Worm (Caenorhabditis elegans) whole organism, young adult: ENCODE measurements around the gene pals-30.
A peak's percentile ranks its signal among the peaks of the same experiment; 100 is the strongest.

Source experiments
- C06A6.2 ChIP-seq: fragments of 200-800 bp; sonication (Bioruptor generic); conservative IDR thresholded peaks from 2 replicates; pipeline ENCODE4 v1.3.6; 2022; ENCODE audit warnings: missing genetic modification characterization, missing compliant biosample characterization
- F33H1.4 ChIP-seq: fragments of 200-800 bp; sonication (Bioruptor generic); IDR thresholded peaks from 2 replicates; pipeline ENCODE4 v1.3.6; 2022; ENCODE audit warnings: missing genetic modification reagents, missing genetic modification characterization, missing compliant biosample characterization
- ama-1 ChIP-seq, 3 experiments: fragments of 150-350 bp in 1 of 3; sonication (generic microtip) in 2 of 3; optimal IDR thresholded peaks; 2 replicates each; lab custom pipeline; 2014 to 2018; ENCODE audit warnings: missing biosample characterization in 2 of 3, missing genetic modification characterization in 2 of 3, missing genetic modification reagents in 2 of 3
- dpl-1 ChIP-seq: fragments of 150-350 bp; optimal IDR thresholded peaks from 2 replicates; lab custom pipeline; 2014; ENCODE audit warnings: missing biosample characterization, missing genetic modification reagents, missing genetic modification characterization
- gei-17 ChIP-seq: fragments of 200-800 bp; sonication (Bioruptor generic); optimal IDR thresholded peaks from 2 replicates; lab custom pipeline; 2018; ENCODE audit warnings: mild to moderate bottlenecking, missing genetic modification characterization, missing compliant biosample characterization
- let-526 ChIP-seq: fragments of 200-800 bp; sonication (Bioruptor generic); IDR thresholded peaks from 2 replicates; pipeline ENCODE4 v1.3.6; 2022; ENCODE audit warnings: missing genetic modification reagents, missing genetic modification characterization, missing compliant biosample characterization
- lin-35 ChIP-seq, 3 experiments: fragments of 150-350 bp in 2 of 3; sonication (generic microtip) in 1 of 3; optimal IDR thresholded peaks; 2 replicates each; lab custom pipeline; 2014 to 2018; ENCODE audit warnings: missing biosample characterization in 3 of 3, missing genetic modification characterization in 3 of 3, missing genetic modification reagents in 3 of 3
- lsl-1 ChIP-seq: fragments of 200-800 bp; sonication (Bioruptor generic); optimal IDR thresholded peaks from 2 replicates; lab custom pipeline; 2018; ENCODE audit warnings: mild to moderate bottlenecking, missing genetic modification characterization, moderate library complexity, missing compliant biosample characterization
- pha-4 ChIP-seq: fragments of 150-350 bp; sonication (generic microtip); optimal IDR thresholded peaks from 2 replicates; lab custom pipeline; 2014; ENCODE audit warnings: missing biosample characterization, missing genetic modification reagents, missing genetic modification characterization
- snpc-3.4 ChIP-seq: sonication (generic microtip); optimal IDR thresholded peaks from 2 replicates; lab custom pipeline; 2017; ENCODE audit warnings: missing genetic modification characterization, mild to moderate bottlenecking, missing compliant biosample characterization, antibody characterized with exemption, moderate library complexity, missing genotype, missing genetic modification reagents
- snpc-4 ChIP-seq, 5 experiments: fragments of 150-350 bp in 1 of 5; sonication (generic microtip) in 4 of 5; optimal IDR thresholded peaks; 2 replicates each; lab custom pipeline; 2014 to 2018; ENCODE audit warnings: missing genetic modification characterization in 5 of 5, missing biosample characterization in 3 of 5, antibody characterized with exemption in 2 of 5, mild to moderate bottlenecking in 2 of 5, missing compliant biosample characterization in 2 of 5, missing genotype in 2 of 5, moderate library complexity in 2 of 5, missing genetic modification reagents in 1 of 5
- unc-62 ChIP-seq: fragments of 150-350 bp; optimal IDR thresholded peaks from 2 replicates; lab custom pipeline; 2014; ENCODE audit warnings: missing biosample characterization, missing genetic modification reagents, missing genetic modification characterization

DNA sequence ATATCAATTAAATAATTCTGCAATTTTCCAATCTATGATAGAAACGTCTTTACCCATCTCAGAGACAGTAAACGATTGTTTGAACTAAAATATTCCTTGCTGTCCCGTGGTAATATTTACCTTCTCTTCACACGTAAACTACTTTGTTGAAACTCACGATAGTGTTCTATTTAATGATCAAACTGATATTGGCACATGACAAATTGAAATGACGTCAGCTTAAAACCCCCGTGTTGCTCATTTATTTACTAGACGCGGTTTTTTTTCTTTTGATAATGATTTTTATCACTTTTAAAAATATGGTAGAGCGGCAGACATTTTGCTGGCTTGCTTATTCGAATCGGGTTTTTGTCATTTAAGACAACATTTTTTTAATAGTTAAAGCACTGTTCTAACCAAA, 9.9 kb upstream of the pals-30 start:
- no peak for TF ChIP-seq snpc-4 (GFP tag; optimal IDR thresholded peaks at IDR 0.05; lab: Kevin White, UChicago)
- no peak for TF ChIP-seq snpc-4 (tag; optimal IDR thresholded peaks at IDR 0.05; lab: Kevin White, UChicago)
- TF ChIP-seq ama-1 (optimal IDR thresholded peaks at IDR 0.05; lab: Kevin White, UChicago) = no peak
- TF ChIP-seq ama-1 (GFP tag; optimal IDR thresholded peaks at IDR 0.05; lab: Kevin White, UChicago) = no peak
- TF ChIP-seq unc-62 = no peak
- no peak for TF ChIP-seq dpl-1 (GFP tag; lab: Kevin White, UChicago)
- no peak for TF ChIP-seq snpc-3.4 (tag; lab: Kevin White, UChicago)
- TF ChIP-seq lsl-1 (GFP tag; lab: Kevin White, UChicago) = no peak
- peak; percentile 20 for TF ChIP-seq pha-4 (tag; lab: Kevin White, UChicago)
- TF ChIP-seq let-526 (GFP tag; lab: Robert Waterston, UW) = no peak
- TF ChIP-seq lin-35 (GFP tag; optimal IDR thresholded peaks at IDR 0.05; lab: Kevin White, UChicago) = no peak
- TF ChIP-seq gei-17 (GFP tag; lab: Kevin White, UChicago) = no peak
- no peak for TF ChIP-seq F33H1.4 (GFP tag; lab: Robert Waterston, UW)
- no peak for TF ChIP-seq C06A6.2 (GFP tag; lab: Robert Waterston, UW)
